Worm (Caenorhabditis elegans) whole organism, L2 larva: Measurements from ENCODE around the gene Y43C5B.3.

Experiments used
- C34F6.9 ChIP-seq: fragments of 150-350 bp; optimal IDR thresholded peaks from 2 replicates; lab custom pipeline; 2014; ENCODE audit warnings: missing biosample characterization, missing genetic modification characterization
- F13H6.1 ChIP-seq: sonication (generic microtip); optimal IDR thresholded peaks from 2 replicates; lab custom pipeline; 2016; ENCODE audit warnings: missing genetic modification characterization, missing compliant biosample characterization
- R02D3.7 ChIP-seq: fragments of 150-350 bp; optimal IDR thresholded peaks from 2 replicates; lab custom pipeline; 2014; ENCODE audit warnings: missing biosample characterization, missing genetic modification characterization
- Y55F3AM.14 ChIP-seq: fragments of 200-800 bp; sonication (Bioruptor generic); optimal IDR thresholded peaks from 2 replicates; lab custom pipeline; 2018; ENCODE audit warnings: mild to moderate bottlenecking, missing genetic modification characterization, missing compliant biosample characterization
- ZK546.5 ChIP-seq: sonication (generic microtip); optimal IDR thresholded peaks from 2 replicates; lab custom pipeline; 2017; ENCODE audit warnings: missing biosample characterization, missing genetic modification characterization
- aly-2 ChIP-seq: fragments of 150-350 bp; optimal IDR thresholded peaks from 2 replicates; lab custom pipeline; 2014; ENCODE audit warnings: missing biosample characterization, missing genetic modification characterization
- ama-1 ChIP-seq: fragments of 150-350 bp; optimal IDR thresholded peaks from 2 replicates; lab custom pipeline; 2018; ENCODE audit warnings: inconsistent platforms
- blmp-1 ChIP-seq: sonication (generic microtip); optimal IDR thresholded peaks from 2 replicates; lab custom pipeline; 2017; ENCODE audit warnings: missing genetic modification characterization, mild to moderate bottlenecking, missing compliant biosample characterization, antibody characterized with exemption, moderate library complexity; ENCODE audit not compliant: insufficient read depth
- ceh-16 ChIP-seq: fragments of 150-350 bp; optimal IDR thresholded peaks from 2 replicates; lab custom pipeline; 2014; ENCODE audit warnings: missing biosample characterization, missing genetic modification characterization
- crh-2 ChIP-seq: sonication (generic microtip); optimal IDR thresholded peaks from 2 replicates; lab custom pipeline; 2017; ENCODE audit warnings: missing biosample characterization, missing genetic modification characterization
- dmd-4 ChIP-seq: sonication (generic microtip); optimal IDR thresholded peaks from 2 replicates; lab custom pipeline; 2017; ENCODE audit warnings: missing biosample characterization, missing genetic modification characterization
- egl-27 ChIP-seq: sonication (generic microtip); optimal IDR thresholded peaks from 3 replicates; lab custom pipeline; 2017; ENCODE audit warnings: missing biosample characterization, missing genetic modification reagents, missing genetic modification characterization
- elt-1 ChIP-seq: fragments of 150-350 bp; optimal IDR thresholded peaks from 2 replicates; lab custom pipeline; 2014; ENCODE audit warnings: missing biosample characterization, missing genetic modification characterization
- elt-3 ChIP-seq: sonication (generic microtip); optimal IDR thresholded peaks from 2 replicates; lab custom pipeline; 2017; ENCODE audit warnings: missing biosample characterization, missing genetic modification characterization
- fos-1 ChIP-seq: fragments of 150-350 bp; optimal IDR thresholded peaks from 2 replicates; lab custom pipeline; 2014; ENCODE audit warnings: missing biosample characterization, missing genetic modification characterization
- gmeb-1 ChIP-seq: fragments of 150-350 bp; optimal IDR thresholded peaks from 2 replicates; lab custom pipeline; 2014; ENCODE audit warnings: missing biosample characterization, missing genetic modification characterization
- lin-11 ChIP-seq: fragments of 150-350 bp; sonication (generic microtip); optimal IDR thresholded peaks from 2 replicates; lab custom pipeline; 2014; ENCODE audit warnings: missing biosample characterization, missing genetic modification characterization, inconsistent platforms, mixed read lengths
- lsy-2 ChIP-seq, 2 experiments: fragments of 150-350 bp in 1 of 2; sonication (generic microtip) in 1 of 2; optimal IDR thresholded peaks; 2 replicates each; lab custom pipeline; 2014 to 2017; ENCODE audit warnings: missing biosample characterization in 2 of 2, missing genetic modification characterization in 2 of 2
- mab-5 ChIP-seq: fragments of 150-350 bp; optimal IDR thresholded peaks from 2 replicates; lab custom pipeline; 2014; ENCODE audit warnings: missing biosample characterization, missing genetic modification characterization
- mdl-1 ChIP-seq, 2 experiments: fragments of 150-350 bp in 1 of 2; sonication (generic microtip) in 1 of 2; optimal IDR thresholded peaks; 2 replicates each; lab custom pipeline; 2017; ENCODE audit warnings: missing biosample characterization in 2 of 2, missing genetic modification characterization in 2 of 2
- nhr-10 ChIP-seq: sonication (generic microtip); optimal IDR thresholded peaks from 2 replicates; lab custom pipeline; 2017; ENCODE audit warnings: missing biosample characterization, missing genetic modification characterization
- nhr-11 ChIP-seq: fragments of 150-350 bp; optimal IDR thresholded peaks from 2 replicates; lab custom pipeline; 2014; ENCODE audit warnings: missing biosample characterization, missing genetic modification characterization
- nhr-12 ChIP-seq: fragments of 150-350 bp; optimal IDR thresholded peaks from 2 replicates; lab custom pipeline; 2014; ENCODE audit warnings: missing biosample characterization, missing genetic modification characterization
- nhr-129 ChIP-seq: fragments of 150-350 bp; optimal IDR thresholded peaks from 2 replicates; lab custom pipeline; 2014; ENCODE audit warnings: missing biosample characterization, missing genetic modification characterization
- nhr-21 ChIP-seq: fragments of 150-350 bp; optimal IDR thresholded peaks from 2 replicates; lab custom pipeline; 2014; ENCODE audit warnings: missing biosample characterization, missing genetic modification characterization
- nhr-23 ChIP-seq: fragments of 150-350 bp; optimal IDR thresholded peaks from 2 replicates; lab custom pipeline; 2014; ENCODE audit warnings: missing biosample characterization, missing genetic modification reagents, missing genetic modification characterization
- nhr-237 ChIP-seq: fragments of 150-350 bp; optimal IDR thresholded peaks from 2 replicates; lab custom pipeline; 2014; ENCODE audit warnings: missing biosample characterization, missing genetic modification characterization
- nhr-25 ChIP-seq: fragments of 150-350 bp; sonication (generic microtip); optimal IDR thresholded peaks from 3 replicates; lab custom pipeline; 2014; ENCODE audit warnings: missing biosample characterization, missing genetic modification characterization
- nhr-77 ChIP-seq: fragments of 150-350 bp; optimal IDR thresholded peaks from 2 replicates; lab custom pipeline; 2014; ENCODE audit warnings: missing biosample characterization, missing genetic modification characterization
- peb-1 ChIP-seq: fragments of 150-350 bp; optimal IDR thresholded peaks from 2 replicates; lab custom pipeline; 2014; ENCODE audit warnings: missing biosample characterization, missing genetic modification characterization
- sem-4 ChIP-seq: fragments of 150-350 bp; optimal IDR thresholded peaks from 2 replicates; lab custom pipeline; 2014; ENCODE audit warnings: missing biosample characterization, missing genetic modification reagents, missing genetic modification characterization
- sma-3 ChIP-seq: sonication (generic microtip); optimal IDR thresholded peaks from 2 replicates; lab custom pipeline; 2016; ENCODE audit warnings: missing genetic modification reagents, missing genetic modification characterization, missing compliant biosample characterization
- sma-9 ChIP-seq, 2 experiments: fragments of 150-350 bp in 1 of 2; sonication (generic microtip) in 1 of 2; optimal IDR thresholded peaks; 2 replicates each; lab custom pipeline; 2014 to 2016; ENCODE audit warnings: missing genetic modification characterization in 2 of 2, mild to moderate bottlenecking in 1 of 2, missing biosample characterization in 1 of 2, missing compliant biosample characterization in 1 of 2, missing genetic modification reagents in 1 of 2, moderate library complexity in 1 of 2
- snpc-4 ChIP-seq: fragments of 150-350 bp; optimal IDR thresholded peaks from 2 replicates; lab custom pipeline; 2014; ENCODE audit warnings: missing biosample characterization, missing genetic modification characterization
- unc-62 ChIP-seq: fragments of 150-350 bp; optimal IDR thresholded peaks from 2 replicates; lab custom pipeline; 2014; ENCODE audit warnings: missing biosample characterization, missing genetic modification reagents, missing genetic modification characterization
- zag-1 ChIP-seq: fragments of 150-350 bp; optimal IDR thresholded peaks from 2 replicates; lab custom pipeline; 2014; ENCODE audit warnings: missing biosample characterization, missing genetic modification characterization
- ztf-1 ChIP-seq: fragments of 200-800 bp; sonication (Bioruptor generic); conservative IDR thresholded peaks from 2 replicates; pipeline ENCODE4 v1.3.6; 2022; ENCODE audit warnings: missing genetic modification characterization, missing compliant biosample characterization
- ztf-11 ChIP-seq: sonication (generic microtip); optimal IDR thresholded peaks from 2 replicates; lab custom pipeline; 2017; ENCODE audit warnings: missing biosample characterization, missing genetic modification characterization
- ztf-4 ChIP-seq: fragments of 150-350 bp; optimal IDR thresholded peaks from 2 replicates; lab custom pipeline; 2014; ENCODE audit warnings: missing biosample characterization, missing genetic modification characterization

Y43C5B.3 gene

ce11 chrIV:10373772-10374288, 23.4 kb downstream of the Y43C5B.3 start, which contains the start of gene mpz-5 (continued):
- no peak for TF ChIP-seq elt-1
- TF ChIP-seq peb-1 (tag; lab: Kevin White, UChicago): no peak
- peak; percentile 17 for TF ChIP-seq nhr-21 (tag; lab: Kevin White, UChicago)
- TF ChIP-seq mab-5: peak; percentile 17
- peak; percentile 9 for TF ChIP-seq ama-1 (lab: Kevin White, UChicago)
- no peak for TF ChIP-seq blmp-1 (tag; lab: Kevin White, UChicago)
- TF ChIP-seq R02D3.7 (tag; lab: Kevin White, UChicago): no peak
- TF ChIP-seq ztf-11: no peak
- no peak for TF ChIP-seq aly-2
- TF ChIP-seq C34F6.9 (tag; lab: Kevin White, UChicago): peak; percentile 92
- TF ChIP-seq zag-1: no peak
- no peak for TF ChIP-seq unc-62
- TF ChIP-seq sma-9 (GFP tag; optimal IDR thresholded peaks at IDR 0.05; lab: Kevin White, UChicago): peak; percentile 38
- TF ChIP-seq sma-9 (tag; optimal IDR thresholded peaks at IDR 0.05; lab: Kevin White, UChicago): no peak
- TF ChIP-seq nhr-237 (tag; lab: Kevin White, UChicago): no peak
- TF ChIP-seq ZK546.5 (tag; lab: Kevin White, UChicago): no peak
- no peak for TF ChIP-seq nhr-11 (tag; lab: Kevin White, UChicago)
- TF ChIP-seq nhr-77 (tag; lab: Kevin White, UChicago): no peak

- TF ChIP-seq lsy-2 (tag; optimal IDR thresholded peaks at IDR 0.05; lab: Kevin White, UChicago) (no peak), sma-9 (GFP tag; optimal IDR thresholded peaks at IDR 0.05; lab: Kevin White, UChicago) (no peak), sma-9 (tag; optimal IDR thresholded peaks at IDR 0.05; lab: Kevin White, UChicago) (no peak), peb-1 (tag; lab: Kevin White, UChicago) (no peak), egl-27 (tag; lab: Kevin White, UChicago) (no peak), nhr-23 (tag; lab: Kevin White, UChicago) (no peak), nhr-11 (tag; lab: Kevin White, UChicago) (no peak), ztf-1 (GFP tag; lab: Robert Waterston, UW) (no peak)
Measured at ce11 chrIV:10374601-10375000, 24.2 kb downstream of the Y43C5B.3 start, which contains the start of gene mask-1. Gene mask-1 (plus strand): TSS chrIV:10374901.

DNA sequence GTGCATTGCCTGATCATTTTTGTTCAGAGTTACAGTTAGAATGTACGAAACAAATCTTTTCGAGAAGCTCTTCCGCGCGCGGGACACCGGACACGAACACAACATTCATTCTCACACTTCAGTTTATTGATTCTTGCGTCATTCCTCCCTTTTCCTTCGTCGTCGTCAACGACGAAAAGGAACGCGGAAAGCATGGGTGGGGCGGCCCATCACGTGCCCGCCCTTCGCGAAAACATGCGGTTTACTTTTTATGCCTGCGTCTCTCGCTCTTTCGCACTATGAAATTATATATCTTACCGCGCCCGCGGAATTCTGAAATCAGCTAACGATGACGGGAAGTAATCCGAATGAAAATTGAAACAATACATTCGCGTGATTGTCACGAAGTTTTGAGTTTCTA, 30.2 kb downstream of the Y43C5B.3 start:
- TF ChIP-seq ZK546.5 (tag; lab: Kevin White, UChicago) (no peak), mdl-1 (tag; optimal IDR thresholded peaks at IDR 0.05; lab: Kevin White, UChicago) (peak; percentile 1 to 76), crh-2 (tag; lab: Kevin White, UChicago) (peak; percentile 41), sma-3 (GFP tag; lab: Kevin White, UChicago) (peak; percentile 53), nhr-237 (tag; lab: Kevin White, UChicago) (no peak), aly-2 (no peak), ceh-16 (no peak), sem-4 (peak; percentile 23), sma-9 (GFP tag; optimal IDR thresholded peaks at IDR 0.05; lab: Kevin White, UChicago) (peak; percentile 63), sma-9 (tag; optimal IDR thresholded peaks at IDR 0.05; lab: Kevin White, UChicago) (no peak), lin-11 (tag; lab: Kevin White, UChicago) (peak; percentile 40), ama-1 (lab: Kevin White, UChicago) (no peak), nhr-12 (tag; lab: Kevin White, UChicago) (no peak), mab-5 (no peak), C34F6.9 (tag; lab: Kevin White, UChicago) (peak; percentile 79), nhr-25 (tag; lab: Kevin White, UChicago) (peak; percentile 55), ztf-4 (tag; lab: Kevin White, UChicago) (no peak), nhr-21 (tag; lab: Kevin White, UChicago) (peak; percentile 71), blmp-1 (tag; lab: Kevin White, UChicago) (no peak), peb-1 (tag; lab: Kevin White, UChicago) (no peak), gmeb-1 (tag; lab: Kevin White, UChicago) (no peak), nhr-10 (tag; lab: Kevin White, UChicago) (no peak), snpc-4 (peak; percentile 24), unc-62 (no peak), elt-1 (no peak), nhr-129 (tag; lab: Kevin White, UChicago) (peak; percentile 66), Y55F3AM.14 (GFP tag; lab: Kevin White, UChicago) (no peak), F13H6.1 (no peak), ztf-1 (GFP tag; lab: Robert Waterston, UW) (no peak), nhr-23 (tag; lab: Kevin White, UChicago) (no peak), dmd-4 (tag; lab: Kevin White, UChicago) (no peak), lsy-2 (tag; optimal IDR thresholded peaks at IDR 0.05; lab: Kevin White, UChicago) (peak in 1 of 2 experiments; percentile 65), fos-1 (tag; lab: Kevin White, UChicago) (no peak), zag-1 (no peak), elt-3 (tag; lab: Kevin White, UChicago) (no peak)
